Fruit fly (Drosophila melanogaster) whole organism, embryonic: ENCODE data around the gene CG9467.
A peak's percentile ranks its signal among the peaks of the same experiment; 100 is the strongest.

Experiments used
- Asciz ChIP-seq: fragments of 200-800 bp; sonication (Bioruptor generic); optimal IDR thresholded peaks from 2 replicates; lab custom pipeline; 2017; ENCODE audit warnings: missing biosample characterization, mild to moderate bottlenecking, missing genetic modification characterization, missing genetic modification reagents
- BEAF-32 ChIP-seq: fragments of 200-800 bp; sonication (Bioruptor generic); optimal IDR thresholded peaks from 3 replicates; lab custom pipeline; 2017; ENCODE audit warnings: missing biosample characterization, missing genetic modification characterization, mild to moderate bottlenecking, moderate library complexity, missing genetic modification reagents
- CG10147 ChIP-seq: fragments of 200-800 bp; sonication (Bioruptor generic); optimal IDR thresholded peaks from 2 replicates; lab custom pipeline; 2019; ENCODE audit warnings: missing biosample characterization, mild to moderate bottlenecking, missing genetic modification characterization, moderate library complexity
- CG1024 ChIP-seq: fragments of 200-800 bp; sonication (Bioruptor generic); IDR thresholded peaks from 2 replicates; pipeline ENCODE4 v1.3.6; 2022; ENCODE audit warnings: missing biosample characterization, missing genetic modification characterization
- CG12391 ChIP-seq: fragments of 200-800 bp; sonication (Bioruptor generic); optimal IDR thresholded peaks from 3 replicates; lab custom pipeline; 2018; ENCODE audit warnings: missing biosample characterization, mild to moderate bottlenecking, missing genetic modification characterization, moderate library complexity
- CG13123 ChIP-seq: fragments of 200-800 bp; sonication (Bioruptor generic); optimal IDR thresholded peaks from 2 replicates; lab custom pipeline; 2016; ENCODE audit warnings: missing biosample characterization, missing genetic modification characterization
- CG13296 ChIP-seq: fragments of 200-800 bp; sonication (Bioruptor generic); optimal IDR thresholded peaks from 3 replicates; lab custom pipeline; 2018; ENCODE audit warnings: missing biosample characterization, mild to moderate bottlenecking, missing genetic modification characterization
- CG13624 ChIP-seq: fragments of 200-800 bp; sonication (Bioruptor generic); optimal IDR thresholded peaks from 2 replicates; lab custom pipeline; 2016; ENCODE audit warnings: missing biosample characterization, missing genetic modification characterization
- CG14667 ChIP-seq: fragments of 200-800 bp; sonication (Bioruptor generic); IDR thresholded peaks from 2 replicates; pipeline ENCODE4 v1.3.6; 2022; ENCODE audit warnings: missing biosample characterization, missing genetic modification characterization
- CG17612 ChIP-seq: fragments of 200-800 bp; sonication (Bioruptor generic); IDR thresholded peaks from 2 replicates; pipeline ENCODE4 v1.3.6; 2022; ENCODE audit warnings: missing biosample characterization, missing genetic modification characterization
- CG18619 ChIP-seq: fragments of 200-800 bp; sonication (Bioruptor generic); optimal IDR thresholded peaks from 3 replicates; lab custom pipeline; 2017; ENCODE audit warnings: missing biosample characterization, mild to moderate bottlenecking, missing genetic modification characterization
- CG2129 ChIP-seq: fragments of 200-800 bp; sonication (Bioruptor generic); IDR thresholded peaks from 2 replicates; pipeline ENCODE4 v1.3.6; 2022; ENCODE audit warnings: missing biosample characterization, missing genetic modification characterization; ENCODE audit not compliant: partially characterized antibody
- CG3065 ChIP-seq: fragments of 200-800 bp; sonication (Bioruptor generic); optimal IDR thresholded peaks from 2 replicates; lab custom pipeline; 2016; ENCODE audit warnings: missing biosample characterization, missing genetic modification characterization
- CG3281 ChIP-seq: fragments of 200-800 bp; sonication (Bioruptor generic); optimal IDR thresholded peaks from 3 replicates; lab custom pipeline; 2017; ENCODE audit warnings: missing biosample characterization, mild to moderate bottlenecking, missing genetic modification characterization
- CG3838 ChIP-seq: fragments of 200-800 bp; sonication (Bioruptor generic); optimal IDR thresholded peaks from 3 replicates; lab custom pipeline; 2016; ENCODE audit warnings: missing biosample characterization, missing genetic modification characterization
- CG3995 ChIP-seq: fragments of 200-800 bp; sonication (Bioruptor generic); optimal IDR thresholded peaks from 3 replicates; lab custom pipeline; 2016; ENCODE audit warnings: missing biosample characterization, missing genetic modification characterization
- CG42726 ChIP-seq: fragments of 200-800 bp; sonication (Bioruptor generic); IDR thresholded peaks from 2 replicates; pipeline ENCODE4 v1.3.6; 2022; ENCODE audit warnings: missing biosample characterization, missing genetic modification characterization; ENCODE audit not compliant: partially characterized antibody
- CG6654 ChIP-seq: fragments of 200-800 bp; sonication (Bioruptor generic); optimal IDR thresholded peaks from 2 replicates; lab custom pipeline; 2017; ENCODE audit warnings: missing biosample characterization, mild to moderate bottlenecking, missing genetic modification characterization
- CG6791 ChIP-seq: fragments of 200-800 bp; sonication (Bioruptor generic); IDR thresholded peaks from 3 replicates; pipeline ENCODE4 v1.3.6; 2022; ENCODE audit warnings: missing biosample characterization, missing genetic modification characterization; ENCODE audit not compliant: partially characterized antibody
- CG7357 ChIP-seq: fragments of 200-800 bp; sonication (Bioruptor generic); IDR thresholded peaks from 3 replicates; pipeline ENCODE4 v1.3.6; 2022; ENCODE audit warnings: missing biosample characterization, missing genetic modification characterization
- CG7963 ChIP-seq: fragments of 200-800 bp; sonication (Bioruptor generic); IDR thresholded peaks from 3 replicates; pipeline ENCODE4 v1.3.6; 2022; ENCODE audit warnings: missing biosample characterization, missing genetic modification characterization; ENCODE audit not compliant: partially characterized antibody
- CG7987 ChIP-seq: fragments of 200-800 bp; sonication (Bioruptor generic); optimal IDR thresholded peaks from 2 replicates; lab custom pipeline; 2018; ENCODE audit warnings: missing biosample characterization, mild to moderate bottlenecking, missing genetic modification characterization, moderate library complexity
- CG9437 ChIP-seq: fragments of 200-800 bp; sonication (Bioruptor generic); optimal IDR thresholded peaks from 2 replicates; lab custom pipeline; 2018; ENCODE audit warnings: missing biosample characterization, mild to moderate bottlenecking, missing genetic modification characterization
- CHES-1-like ChIP-seq: fragments of 200-800 bp; sonication (Bioruptor generic); optimal IDR thresholded peaks from 2 replicates; lab custom pipeline; 2016; ENCODE audit warnings: missing biosample characterization, missing genetic modification characterization
- Neu2 ChIP-seq: fragments of 200-800 bp; sonication (Bioruptor generic); optimal IDR thresholded peaks from 3 replicates; lab custom pipeline; 2016; ENCODE audit warnings: missing biosample characterization, missing genetic modification characterization, borderline replicate concordance
- Nf-YC ChIP-seq: fragments of 200-800 bp; optimal IDR thresholded peaks from 3 replicates; lab custom pipeline; 2019; ENCODE audit warnings: missing biosample characterization, mild to moderate bottlenecking, missing genetic modification characterization, moderate library complexity
- Pdp1 ChIP-seq, 2 experiments: fragments of 200-800 bp; sonication (Bioruptor generic); optimal IDR thresholded peaks; 3 replicates each; lab custom pipeline; 2016; ENCODE audit warnings: missing biosample characterization in 2 of 2, missing genetic modification characterization in 2 of 2, mild to moderate bottlenecking in 1 of 2, moderate library complexity in 1 of 2
- Rfx ChIP-seq: fragments of 200-800 bp; sonication (Bioruptor generic); IDR thresholded peaks from 2 replicates; pipeline ENCODE4 v1.3.6; 2022; ENCODE audit warnings: missing biosample characterization, missing genetic modification characterization
- bbx ChIP-seq: fragments of 200-800 bp; sonication (Bioruptor generic); IDR thresholded peaks from 2 replicates; pipeline ENCODE4 v1.3.6; 2022; ENCODE audit warnings: missing biosample characterization, missing genetic modification characterization; ENCODE audit not compliant: partially characterized antibody
- caup ChIP-seq: fragments of 200-800 bp; sonication (Bioruptor generic); optimal IDR thresholded peaks from 3 replicates; lab custom pipeline; 2017; ENCODE audit warnings: missing biosample characterization, mild to moderate bottlenecking, missing genetic modification characterization, moderate library complexity; ENCODE audit not compliant: severe bottlenecking
- ci ChIP-seq: fragments of 200-800 bp; sonication (Bioruptor generic); IDR thresholded peaks from 3 replicates; pipeline ENCODE4 v1.3.6; 2022; ENCODE audit warnings: missing biosample characterization, missing genetic modification characterization
- esg ChIP-seq: fragments of 200-800 bp; sonication (Bioruptor generic); conservative IDR thresholded peaks from 2 replicates; pipeline ENCODE4 v1.3.6; 2022; ENCODE audit warnings: missing biosample characterization, missing genetic modification characterization
- fd102C ChIP-seq: fragments of 200-800 bp; sonication (Bioruptor generic); optimal IDR thresholded peaks from 2 replicates; lab custom pipeline; 2018; ENCODE audit warnings: missing biosample characterization, mild to moderate bottlenecking, missing genetic modification characterization, moderate library complexity
- fd64A ChIP-seq: fragments of 200-800 bp; sonication (Bioruptor generic); optimal IDR thresholded peaks from 3 replicates; lab custom pipeline; 2018; ENCODE audit warnings: missing biosample characterization, mild to moderate bottlenecking, missing genetic modification characterization
- fd96Cb ChIP-seq: fragments of 200-800 bp; sonication (Bioruptor generic); optimal IDR thresholded peaks from 2 replicates; lab custom pipeline; 2018; ENCODE audit warnings: missing biosample characterization, mild to moderate bottlenecking, missing genetic modification characterization, moderate library complexity
- gsb-n ChIP-seq: fragments of 200-800 bp; sonication (Bioruptor generic); optimal IDR thresholded peaks from 3 replicates; lab custom pipeline; 2018; ENCODE audit warnings: missing biosample characterization, mild to moderate bottlenecking, missing genetic modification characterization
- ind ChIP-seq: fragments of 200-800 bp; sonication (Bioruptor generic); optimal IDR thresholded peaks from 3 replicates; lab custom pipeline; 2016; ENCODE audit warnings: missing biosample characterization, missing genetic modification characterization
- ken ChIP-seq: fragments of 200-800 bp; sonication (Bioruptor generic); IDR thresholded peaks from 3 replicates; pipeline ENCODE4 v1.3.6; 2022; ENCODE audit warnings: missing biosample characterization, missing genetic modification characterization
- mirr ChIP-seq: fragments of 200-800 bp; sonication (Bioruptor generic); optimal IDR thresholded peaks from 3 replicates; lab custom pipeline; 2018; ENCODE audit warnings: missing biosample characterization, mild to moderate bottlenecking, missing genetic modification characterization
- pfk ChIP-seq: fragments of 200-800 bp; sonication (Bioruptor generic); optimal IDR thresholded peaks from 2 replicates; lab custom pipeline; 2018; ENCODE audit warnings: missing biosample characterization, mild to moderate bottlenecking, missing genetic modification characterization, moderate library complexity
- pita ChIP-seq: fragments of 200-800 bp; sonication (Bioruptor generic); optimal IDR thresholded peaks from 2 replicates; lab custom pipeline; 2017; ENCODE audit warnings: missing biosample characterization, mild to moderate bottlenecking, missing genetic modification characterization
- pzg ChIP-seq: fragments of 200-800 bp; sonication (Bioruptor generic); optimal IDR thresholded peaks from 3 replicates; lab custom pipeline; 2018; ENCODE audit warnings: missing biosample characterization, mild to moderate bottlenecking, missing genetic modification characterization, moderate library complexity
- rib ChIP-seq: fragments of 200-800 bp; sonication (Bioruptor generic); IDR thresholded peaks from 2 replicates; pipeline ENCODE4 v1.3.6; 2022; ENCODE audit warnings: missing biosample characterization, missing genetic modification characterization
- scrt ChIP-seq: fragments of 200-800 bp; sonication (Bioruptor generic); optimal IDR thresholded peaks from 2 replicates; lab custom pipeline; 2018; ENCODE audit warnings: missing biosample characterization, mild to moderate bottlenecking, missing genetic modification characterization, moderate library complexity
- so ChIP-seq: fragments of 200-800 bp; sonication (Bioruptor generic); IDR thresholded peaks from 3 replicates; pipeline ENCODE4 v1.3.6; 2022; ENCODE audit warnings: missing biosample characterization, missing genetic modification characterization
- tup ChIP-seq: fragments of 200-800 bp; sonication (Bioruptor generic); optimal IDR thresholded peaks from 2 replicates; lab custom pipeline; 2016; ENCODE audit warnings: missing biosample characterization, mild to moderate bottlenecking, missing genetic modification characterization, moderate library complexity
- vvl ChIP-seq: fragments of 200-800 bp; sonication (Bioruptor generic); IDR thresholded peaks from 2 replicates; pipeline ENCODE4 v1.3.6; 2022; ENCODE audit warnings: missing biosample characterization, missing genetic modification characterization
- wdn ChIP-seq: fragments of 200-800 bp; sonication (Bioruptor generic); IDR thresholded peaks from 2 replicates; pipeline ENCODE4 v1.3.6; 2022; ENCODE audit warnings: missing biosample characterization, missing genetic modification characterization

The CG9467 gene

dm6 chr3R:9800644-9801330 is at the start of gene CG9467, which contains the start of gene CG8526:
CG9467 (minus strand) TSS chr3R:9801026.
CG8526 (plus strand) TSS chr3R:9801280.
- TF ChIP-seq CG17612 (GFP tag; lab: Robert Waterston, UW) (no peak), wdn (GFP tag; lab: Robert Waterston, UW) (peak; percentile 11; the same call in 1 of the 2 replicates), BEAF-32 (GFP tag; lab: Kevin White, UChicago) (peak; percentile 89), Asciz (GFP tag; lab: Kevin White, UChicago) (no peak), Neu2 (GFP tag; lab: Kevin White, UChicago) (no peak), Pdp1 (GFP tag; optimal IDR thresholded peaks at IDR 0.05; lab: Kevin White, UChicago) (no peak), CG7357 (GFP tag; lab: Robert Waterston, UW) (peak; percentile 50; the same call in 1 of the 3 replicates), so (GFP tag; lab: Robert Waterston, UW) (no peak), tup (GFP tag; lab: Kevin White, UChicago) (peak; percentile 13), CG18619 (GFP tag; lab: Kevin White, UChicago) (peak; percentile 56), pzg (GFP tag; lab: Kevin White, UChicago) (peak; percentile 58), fd96Cb (tag; lab: Kevin White, UChicago) (peak; percentile 36), CG7987 (GFP tag; lab: Kevin White, UChicago) (no peak), CG12391 (tag; lab: Kevin White, UChicago) (peak; percentile 82), ken (peak; percentile 35; the same call in 1 of the 3 replicates), Rfx (GFP tag; lab: Robert Waterston, UW) (peak; percentile 68; the same call in 1 of the 2 replicates), CG10147 (GFP tag; lab: Kevin White, UChicago) (peak; percentile 78), CG3281 (peak; percentile 59), rib (no peak), CG14667 (GFP tag; lab: Robert Waterston, UW) (peak; percentile 48), CG1024 (no peak), CHES-1-like (GFP tag; lab: Kevin White, UChicago) (no peak), CG13624 (peak; percentile 58), esg (peak; percentile 46; the same call in 1 of the 2 replicates), bbx (peak; percentile 32; the same call in 1 of the 2 replicates), caup (GFP tag; lab: Kevin White, UChicago) (peak; percentile 49), CG6791 (GFP tag; lab: Robert Waterston, UW) (peak; percentile 63), ind (GFP tag; lab: Kevin White, UChicago) (peak; percentile 79), CG3838 (GFP tag; lab: Kevin White, UChicago) (no peak), fd102C (GFP tag; lab: Kevin White, UChicago) (no peak), CG7963 (GFP tag; lab: Robert Waterston, UW) (peak; percentile 49; the same call in 2 of the 3 replicates), Nf-YC (tag; lab: Kevin White, UChicago) (peak; percentile 75), ci (GFP tag; lab: Robert Waterston, UW) (peak; percentile 35; the same call in 1 of the 3 replicates), mirr (no peak), pita (no peak), CG3995 (GFP tag; lab: Kevin White, UChicago) (peak; percentile 99), CG6654 (GFP tag; lab: Kevin White, UChicago) (no peak), CG13123 (GFP tag; lab: Kevin White, UChicago) (no peak), pfk (GFP tag; lab: Kevin White, UChicago) (no peak), gsb-n (tag; lab: Kevin White, UChicago) (no peak), CG42726 (GFP tag; lab: Robert Waterston, UW) (0 out of 2 replicates have a peak, but pooled peaks have one; percentile 10), CG13296 (GFP tag; lab: Kevin White, UChicago) (no peak), CG2129 (GFP tag; lab: Robert Waterston, UW) (peak; percentile 66), fd64A (no peak), CG9437 (GFP tag; lab: Kevin White, UChicago) (peak; percentile 50), scrt (GFP tag; lab: Kevin White, UChicago) (no peak), CG3065 (peak; percentile 37), vvl (GFP tag; lab: Robert Waterston, UW) (peak; percentile 65; the same call in 1 of the 2 replicates)
